Fruit fly (Drosophila melanogaster): ENCODE measurements around the gene t-cup.

The t-cup gene

dm6 chr2L:12497283-12498265 lies at the start of gene t-cup:
Gene t-cup, minus strand, starts transcription at chr2L:12497333.
- TF ChIP-seq CG15710 (tag; optimal IDR thresholded peaks at IDR 0.05) (peak; percentile 4), CG4496 (GFP tag; IDR thresholded peaks at IDR 0.05) (0 out of 3 replicates have a peak, but pooled peaks have one; percentile 34), CG17806 (tag; optimal IDR thresholded peaks at IDR 0.05) (peak; percentile 5), Snoo (tag; optimal IDR thresholded peaks at IDR 0.05) (peak; percentile 46), CG14655 (GFP tag; optimal IDR thresholded peaks at IDR 0.05) (no peak), CG8159 (tag; optimal IDR thresholded peaks at IDR 0.05) (peak; percentile 32), fd96Ca (GFP tag; IDR thresholded peaks at IDR 0.05) (no peak), CG12605 (GFP tag; IDR thresholded peaks at IDR 0.05) (no peak), Pif1A (GFP tag; optimal IDR thresholded peaks at IDR 0.05) (peak; percentile 28), CG9948 (tag; optimal IDR thresholded peaks at IDR 0.05) (no peak), CG13204 (GFP tag; optimal IDR thresholded peaks at IDR 0.05) (no peak), EcR (GFP tag; optimal IDR thresholded peaks at IDR 0.05) (peak; percentile 38), gl (tag; optimal IDR thresholded peaks at IDR 0.05) (peak; percentile 40), Pif1B (GFP tag; optimal IDR thresholded peaks at IDR 0.05) (peak; percentile 69)

dm6 chr2L:12546043-12546942 lies 49.2 kb upstream of the t-cup start, which contains the start of gene bun:
Gene bun, minus strand, starts transcription at chr2L:12546611.
- TF ChIP-seq CG34367 (tag; optimal IDR thresholded peaks at IDR 0.05) (no peak), CG17806 (tag; optimal IDR thresholded peaks at IDR 0.05) (no peak), D1 (tag; optimal IDR thresholded peaks at IDR 0.05) (peak; percentile 15), CG13204 (GFP tag; optimal IDR thresholded peaks at IDR 0.05) (no peak), Ets98B (GFP tag; IDR thresholded peaks at IDR 0.05) (0 out of 2 replicates have a peak, but pooled peaks have one; percentile 0), Pif1B (GFP tag; optimal IDR thresholded peaks at IDR 0.05) (no peak)

- TF ChIP-seq CG15710 (tag; optimal IDR thresholded peaks at IDR 0.05) (no peak), fd96Ca (GFP tag; IDR thresholded peaks at IDR 0.05) (peak; percentile 73; the same call in 2 of the 3 replicates), CG32121 (GFP tag; IDR thresholded peaks at IDR 0.05) (peak; percentile 8; the same call in 1 of the 2 replicates), CG14655 (GFP tag; optimal IDR thresholded peaks at IDR 0.05) (peak; percentile 55), D1 (tag; optimal IDR thresholded peaks at IDR 0.05) (no peak), gl (tag; optimal IDR thresholded peaks at IDR 0.05) (peak; percentile 26), EcR (GFP tag; optimal IDR thresholded peaks at IDR 0.05) (peak; percentile 35), CG12605 (GFP tag; IDR thresholded peaks at IDR 0.05) (0 out of 2 replicates have a peak, but pooled peaks have one; percentile 38), Ets98B (GFP tag; IDR thresholded peaks at IDR 0.05) (peak; percentile 41; the same call in 1 of the 2 replicates), CG17806 (tag; optimal IDR thresholded peaks at IDR 0.05) (no peak), CG8301 (tag; optimal IDR thresholded peaks at IDR 0.05) (peak; percentile 33)
These were observed 48.3 kb upstream of the t-cup start for dm6 chr2L:12545335-12546025.

DNA sequence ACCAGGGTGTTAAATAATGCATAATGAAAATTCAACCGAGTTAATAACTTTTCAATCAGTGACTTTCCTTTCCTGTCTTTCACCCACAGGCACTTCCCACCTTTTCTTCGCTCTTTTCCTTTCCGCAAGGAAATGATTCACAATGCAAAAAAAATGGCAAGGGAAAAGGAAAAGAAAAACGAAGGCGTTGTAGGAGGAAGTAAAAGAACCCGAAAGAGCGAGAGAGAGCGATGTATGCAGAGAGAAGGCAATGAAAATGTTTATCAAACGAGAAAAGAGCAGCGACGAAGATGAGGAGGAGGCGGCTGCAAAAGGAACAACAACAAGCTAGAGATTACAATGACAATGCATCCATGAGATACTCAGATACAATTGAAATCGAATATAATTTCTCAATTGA lies 46.7 kb upstream of the t-cup start:
- TF ChIP-seq Pif1A (GFP tag; optimal IDR thresholded peaks at IDR 0.05) (peak; percentile 2), CG34367 (tag; optimal IDR thresholded peaks at IDR 0.05) (peak; percentile 48), CG4496 (GFP tag; IDR thresholded peaks at IDR 0.05) (peak; percentile 68), CG13204 (GFP tag; optimal IDR thresholded peaks at IDR 0.05) (peak; percentile 19), Pif1B (GFP tag; optimal IDR thresholded peaks at IDR 0.05) (peak; percentile 8), CG32121 (GFP tag; IDR thresholded peaks at IDR 0.05) (no peak), CG12605 (GFP tag; IDR thresholded peaks at IDR 0.05) (peak; percentile 28; the same call in 1 of the 2 replicates), CG15710 (tag; optimal IDR thresholded peaks at IDR 0.05) (peak; percentile 41), gl (tag; optimal IDR thresholded peaks at IDR 0.05) (peak; percentile 67), CG8159 (tag; optimal IDR thresholded peaks at IDR 0.05) (peak; percentile 12), CG8301 (tag; optimal IDR thresholded peaks at IDR 0.05) (no peak), fd96Ca (GFP tag; IDR thresholded peaks at IDR 0.05) (no peak), CG14655 (GFP tag; optimal IDR thresholded peaks at IDR 0.05) (peak; percentile 1)

DNA sequence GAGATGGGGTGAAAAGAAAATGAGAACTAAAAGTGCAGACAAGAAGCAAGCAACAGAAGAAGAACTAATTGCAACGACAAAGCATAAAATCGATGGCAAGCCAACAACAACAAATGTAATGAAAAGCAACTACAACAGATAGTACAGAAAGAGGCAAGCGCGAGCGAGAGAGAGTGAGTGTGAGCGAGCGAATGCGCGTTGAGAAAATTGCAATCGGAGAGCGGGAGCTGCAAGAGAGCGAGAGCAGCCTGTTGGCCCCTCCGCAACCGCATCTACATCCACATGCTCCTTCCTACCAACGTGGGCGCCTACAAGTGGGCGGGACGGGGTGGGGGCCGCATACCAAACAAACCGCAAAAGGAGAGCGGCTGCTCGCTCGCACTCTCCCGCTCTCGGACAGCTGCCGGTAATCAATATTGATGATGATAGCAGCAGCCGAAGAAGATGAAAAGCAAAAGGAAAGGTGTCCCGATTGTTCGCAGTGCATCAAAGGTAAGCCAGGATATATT lies 46.0 kb upstream of the t-cup start:
- TF ChIP-seq CG10348 (GFP tag; IDR thresholded peaks at IDR 0.05) (no peak), CG13204 (GFP tag; optimal IDR thresholded peaks at IDR 0.05) (peak; percentile 89), D1 (tag; optimal IDR thresholded peaks at IDR 0.05) (no peak), Pif1A (GFP tag; optimal IDR thresholded peaks at IDR 0.05) (peak; percentile 48), fd96Ca (GFP tag; IDR thresholded peaks at IDR 0.05) (peak; percentile 87), CG17806 (tag; optimal IDR thresholded peaks at IDR 0.05) (no peak), CG8301 (tag; optimal IDR thresholded peaks at IDR 0.05) (peak; percentile 4), rn (GFP tag; IDR thresholded peaks at IDR 0.05) (no peak), Ets98B (GFP tag; IDR thresholded peaks at IDR 0.05) (peak; percentile 89), CG4496 (GFP tag; IDR thresholded peaks at IDR 0.05) (peak; percentile 86), CG15710 (tag; optimal IDR thresholded peaks at IDR 0.05) (peak; percentile 39), CG32121 (GFP tag; IDR thresholded peaks at IDR 0.05) (peak; percentile 83), Snoo (tag; optimal IDR thresholded peaks at IDR 0.05) (peak; percentile 52), CG12605 (GFP tag; IDR thresholded peaks at IDR 0.05) (peak; percentile 90), gl (tag; optimal IDR thresholded peaks at IDR 0.05) (peak; percentile 65), CG14655 (GFP tag; optimal IDR thresholded peaks at IDR 0.05) (peak; percentile 36), CG8159 (tag; optimal IDR thresholded peaks at IDR 0.05) (peak; percentile 24), EcR (GFP tag; optimal IDR thresholded peaks at IDR 0.05) (peak; percentile 81), Pif1B (GFP tag; optimal IDR thresholded peaks at IDR 0.05) (peak; percentile 65)
